Worm (Caenorhabditis elegans): ENCODE measurements around the gene lec-4.

Gene lec-4

ce11 chrIII:3785094-3785493 lies 12.0 kb upstream of the lec-4 start:
- TF ChIP-seq ztf-4 (tag; optimal IDR thresholded peaks at IDR 0.05) (no peak), fos-1 (tag; optimal IDR thresholded peaks at IDR 0.05) (peak; percentile 25)

ce11 chrIII:3783914-3784313 lies 10.8 kb upstream of the lec-4 start:
- TF ChIP-seq mab-5 (tag; optimal IDR thresholded peaks at IDR 0.05) (peak; percentile 30), crh-2 (tag; optimal IDR thresholded peaks at IDR 0.05) (no peak)

ce11 chrIII:3782853-3783252 lies 9.7 kb upstream of the lec-4 start:
- TF ChIP-seq crh-2 (tag; optimal IDR thresholded peaks at IDR 0.05) (peak; percentile 24), lin-13 (GFP tag; optimal IDR thresholded peaks at IDR 0.05) (peak; percentile 39), F13H6.1 (tag; optimal IDR thresholded peaks at IDR 0.05) (peak; percentile 77), alr-1 (tag; optimal IDR thresholded peaks at IDR 0.05) (no peak), nhr-129 (tag; optimal IDR thresholded peaks at IDR 0.05) (peak; percentile 61), lin-11 (tag; optimal IDR thresholded peaks at IDR 0.05) (no peak), nhr-11 (tag; optimal IDR thresholded peaks at IDR 0.05) (no peak), lsy-2 (tag; optimal IDR thresholded peaks at IDR 0.05) (peak in 1 of 2 experiments; percentile 64), sma-9 (GFP tag; optimal IDR thresholded peaks at IDR 0.05) (peak; percentile 13), sma-9 (tag; optimal IDR thresholded peaks at IDR 0.05) (no peak)

DNA sequence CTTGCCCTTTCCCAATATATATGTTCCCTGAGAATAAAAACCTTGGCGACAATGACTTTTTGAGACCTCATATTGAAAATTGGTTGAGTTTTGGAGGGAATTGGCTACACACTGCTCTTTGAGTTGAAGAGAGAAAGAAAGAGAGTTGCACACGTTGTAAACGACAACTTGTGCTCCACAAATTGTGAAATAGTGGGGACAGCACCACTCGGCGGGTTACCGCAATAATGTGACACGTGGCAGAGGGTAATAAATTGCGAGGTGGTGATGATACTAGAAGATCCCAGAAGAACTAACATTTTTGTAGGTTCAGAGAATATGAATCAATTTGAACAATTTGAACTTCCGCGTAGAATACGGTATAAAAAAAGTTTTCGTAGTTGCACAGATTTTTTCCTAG lies 8.7 kb upstream of the lec-4 start:
- TF ChIP-seq ceh-82 (tag; optimal IDR thresholded peaks at IDR 0.05) (no peak), sma-9 (GFP tag; optimal IDR thresholded peaks at IDR 0.05) (peak; percentile 27), sma-9 (tag; optimal IDR thresholded peaks at IDR 0.05) (no peak), C34F6.9 (tag; optimal IDR thresholded peaks at IDR 0.05) (peak; percentile 12), nhr-129 (tag; optimal IDR thresholded peaks at IDR 0.05) (peak; percentile 53), lin-11 (tag; optimal IDR thresholded peaks at IDR 0.05) (no peak), crh-2 (tag; optimal IDR thresholded peaks at IDR 0.05) (peak; percentile 81), F13H6.1 (tag; optimal IDR thresholded peaks at IDR 0.05) (peak; percentile 23), ztf-4 (tag; optimal IDR thresholded peaks at IDR 0.05) (peak; percentile 32)

DNA sequence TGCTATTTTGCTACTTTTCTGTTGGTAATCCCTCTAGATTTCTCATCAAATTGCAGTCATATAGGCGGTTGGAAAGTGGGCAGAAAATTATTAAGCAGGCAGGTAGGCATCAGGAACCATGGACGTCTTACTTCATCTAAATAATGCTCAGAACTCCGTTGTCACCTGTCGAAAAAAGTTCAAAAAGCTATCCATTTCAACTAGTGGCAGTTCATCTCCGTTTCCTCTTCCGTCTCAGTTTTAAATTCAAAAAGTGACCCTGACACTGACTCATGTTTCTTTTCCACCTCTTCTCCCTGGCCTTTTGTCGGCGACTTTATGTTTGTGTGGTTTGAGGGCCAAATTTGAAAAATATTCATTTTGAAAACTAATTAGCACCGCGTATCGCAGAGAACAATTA lies 1.4 kb upstream of the lec-4 start:
- TF ChIP-seq fos-1 (tag; optimal IDR thresholded peaks at IDR 0.05) (no peak), nhr-25 (tag; optimal IDR thresholded peaks at IDR 0.05) (peak; percentile 18)

ce11 chrIII:3768200-3768599 lies 4.9 kb downstream of the lec-4 start, which contains the start of gene gmeb-3:
Gene gmeb-3, plus strand, starts transcription at chrIII:3768500.
- TF ChIP-seq Y55F3AM.14 (GFP tag; optimal IDR thresholded peaks at IDR 0.05) (no peak), nhr-6 (tag; optimal IDR thresholded peaks at IDR 0.05) (no peak), aly-2 (tag; optimal IDR thresholded peaks at IDR 0.05) (no peak), elt-3 (tag; optimal IDR thresholded peaks at IDR 0.05) (no peak), lsy-2 (tag; optimal IDR thresholded peaks at IDR 0.05) (no peak), egl-27 (tag; optimal IDR thresholded peaks at IDR 0.05) (no peak), ama-1 (optimal IDR thresholded peaks at IDR 0.05) (no peak), nhr-77 (tag; optimal IDR thresholded peaks at IDR 0.05) (no peak), R02D3.7 (tag; optimal IDR thresholded peaks at IDR 0.05) (no peak), ztf-4 (tag; optimal IDR thresholded peaks at IDR 0.05) (no peak)

- TF ChIP-seq mbf-1 (tag; optimal IDR thresholded peaks at IDR 0.05) (no peak), nhr-6 (tag; optimal IDR thresholded peaks at IDR 0.05) (no peak), lsy-2 (tag; optimal IDR thresholded peaks at IDR 0.05) (no peak), mdl-1 (tag; optimal IDR thresholded peaks at IDR 0.05) (no peak)
These were observed 7.7 kb downstream of the lec-4 start, which contains the start of gene C44F1.1 for ce11 chrIII:3765460-3765859. Gene C44F1.1, minus strand, starts transcription at chrIII:3765560.

DNA sequence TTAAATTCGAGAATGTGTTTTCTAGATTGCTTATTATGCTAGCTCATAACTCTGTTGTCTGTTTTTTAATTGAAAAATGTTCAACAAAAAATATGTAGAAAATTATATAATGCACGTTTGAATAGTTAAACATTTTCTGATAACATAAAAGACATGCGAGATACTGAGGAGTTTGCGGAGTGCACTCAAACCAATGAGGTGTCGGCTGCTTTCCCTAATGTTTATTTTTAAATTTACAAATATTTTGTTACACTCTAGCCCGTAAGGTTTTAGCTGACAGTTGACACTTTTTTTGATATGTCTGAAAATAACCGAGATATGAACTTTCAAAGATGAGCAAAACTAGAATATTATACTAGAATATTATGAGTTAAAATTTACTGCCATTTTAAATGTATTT lies 8.5 kb downstream of the lec-4 start:
- TF ChIP-seq ZK546.5 (tag; optimal IDR thresholded peaks at IDR 0.05) = no peak
- TF ChIP-seq snpc-4 (tag; optimal IDR thresholded peaks at IDR 0.05) = peak; percentile 13
